Fruit fly (Drosophila melanogaster) Kc167 (cell line): Measurements from ENCODE around the gene CG43218.

ENCODE experiments used
- Myc ChIP-seq: fragments of >200 bp; optimal IDR thresholded peaks from 2 replicates; lab custom pipeline; 2017; ENCODE audit warnings: missing external identifiers
- Sin3A ChIP-seq: fragments of >200 bp; optimal IDR thresholded peaks from 2 replicates; lab custom pipeline; 2018; ENCODE audit warnings: missing external identifiers
- h ChIP-seq: fragments of >200 bp; optimal IDR thresholded peaks from 3 replicates; lab custom pipeline; 2018; ENCODE audit warnings: missing external identifiers
- insv ChIP-seq: fragments of >200 bp; optimal IDR thresholded peaks from 3 replicates; lab custom pipeline; 2018; ENCODE audit warnings: missing external identifiers
- psq ChIP-seq: fragments of >200 bp; optimal IDR thresholded peaks from 2 replicates; lab custom pipeline; 2017; ENCODE audit warnings: missing external identifiers
- ttk ChIP-seq: sonication (Bioruptor generic); optimal IDR thresholded peaks from 2 replicates; lab custom pipeline; 2017; ENCODE audit warnings: missing external identifiers

Gene CG43218

dm6 chr3L:21236959-21237551 is 20.8 kb upstream of the CG43218 start:
- TF ChIP-seq ttk (lab: Kevin White, UChicago) (no peak), h (no peak), Sin3A (lab: Kevin White, UChicago) (no peak), insv (no peak), Myc (lab: Kevin White, UChicago) (no peak), psq (lab: Kevin White, UChicago) (no peak)

- TF ChIP-seq ttk (lab: Kevin White, UChicago) (no peak), insv (no peak), Sin3A (lab: Kevin White, UChicago) (no peak), Myc (lab: Kevin White, UChicago) (no peak), psq (lab: Kevin White, UChicago) (no peak), h (no peak)
Measured at dm6 chr3L:21238377-21238776, 19.4 kb upstream of the CG43218 start.

DNA sequence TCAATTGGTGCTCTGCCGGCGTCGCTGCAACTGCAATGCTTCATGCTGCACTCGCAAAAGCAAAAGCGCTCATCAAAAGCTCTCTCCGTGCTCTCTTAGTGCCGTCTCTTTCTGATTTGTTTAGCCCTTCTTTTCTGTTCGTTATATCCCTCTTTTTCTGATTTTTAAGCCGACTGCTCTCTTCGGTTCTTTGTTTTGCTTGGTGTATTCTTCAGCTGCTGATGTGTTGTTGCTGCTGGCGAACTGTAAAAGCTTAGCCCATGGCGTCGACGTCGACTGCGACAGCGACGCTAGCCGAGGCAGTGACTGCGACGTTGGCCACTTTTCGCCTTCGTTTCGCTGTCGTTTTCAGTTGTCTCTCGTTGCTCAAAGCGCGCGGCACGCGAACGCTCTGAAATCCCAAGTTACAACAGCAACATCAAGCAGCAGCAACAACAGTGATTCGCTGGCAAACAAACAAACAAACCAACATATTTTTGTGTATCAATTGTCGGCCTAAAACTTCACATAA is 17.8 kb upstream of the CG43218 start:
- TF ChIP-seq Myc (lab: Kevin White, UChicago), result no peak
- no peak for TF ChIP-seq insv
- TF ChIP-seq Sin3A (lab: Kevin White, UChicago), result no peak
- TF ChIP-seq h, result no peak
- TF ChIP-seq psq (lab: Kevin White, UChicago), result no peak
- no peak for TF ChIP-seq ttk (lab: Kevin White, UChicago)

dm6 chr3L:21241447-21241983 is 16.3 kb upstream of the CG43218 start:
- TF ChIP-seq insv (no peak), Myc (lab: Kevin White, UChicago) (no peak), Sin3A (lab: Kevin White, UChicago) (no peak), h (no peak), ttk (lab: Kevin White, UChicago) (no peak), psq (lab: Kevin White, UChicago) (no peak)

DNA sequence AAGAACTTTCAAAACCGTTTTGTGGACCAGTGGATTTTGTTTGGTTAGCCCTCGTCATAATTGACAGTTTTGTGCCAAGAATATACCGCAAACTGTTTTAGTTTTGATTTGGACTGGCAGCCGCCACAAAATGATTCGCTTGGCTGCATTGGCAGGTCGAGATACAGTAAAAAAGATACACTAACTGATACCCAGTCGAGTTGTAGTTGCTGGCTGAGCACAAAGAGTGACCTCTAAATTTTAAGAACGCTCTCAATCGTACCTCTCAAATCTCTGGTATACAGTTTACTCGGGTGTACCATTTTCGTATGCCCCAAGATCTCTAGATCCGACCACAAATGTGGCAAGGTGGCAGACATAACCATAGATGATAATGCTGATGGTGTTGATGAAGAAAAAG is 14.9 kb upstream of the CG43218 start:
- no peak for TF ChIP-seq ttk (lab: Kevin White, UChicago)
- TF ChIP-seq Sin3A (lab: Kevin White, UChicago), result no peak
- no peak for TF ChIP-seq Myc (lab: Kevin White, UChicago)
- TF ChIP-seq h, result no peak
- no peak for TF ChIP-seq psq (lab: Kevin White, UChicago)

DNA sequence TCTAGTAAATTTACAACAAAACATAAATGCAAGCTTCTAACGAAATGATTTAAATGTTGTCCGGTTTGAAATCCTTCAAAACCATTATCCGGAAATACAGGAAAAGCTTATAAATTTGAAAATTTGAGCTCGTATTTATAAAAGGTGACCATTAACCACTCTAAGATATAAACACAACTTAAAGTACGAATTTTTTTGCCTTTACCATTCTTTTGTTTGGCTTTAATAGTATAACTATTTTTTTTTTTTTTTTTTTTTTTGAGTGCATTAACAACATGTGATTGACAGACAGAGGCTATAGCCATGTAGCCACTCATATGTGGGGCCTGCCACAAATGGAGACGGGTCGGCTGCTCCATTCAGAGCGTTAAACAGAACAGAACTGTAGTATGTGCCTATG is 14.4 kb upstream of the CG43218 start:
- TF ChIP-seq psq (lab: Kevin White, UChicago) (no peak), Myc (lab: Kevin White, UChicago) (no peak), insv (no peak), ttk (lab: Kevin White, UChicago) (no peak), Sin3A (lab: Kevin White, UChicago) (no peak), h (no peak)

- TF ChIP-seq insv, result no peak
- TF ChIP-seq h, result no peak
- TF ChIP-seq Sin3A (lab: Kevin White, UChicago), result no peak
- TF ChIP-seq Myc (lab: Kevin White, UChicago), result no peak
- TF ChIP-seq ttk (lab: Kevin White, UChicago), result no peak
- no peak for TF ChIP-seq psq (lab: Kevin White, UChicago)
Measured at dm6 chr3L:21251381-21251780, 6.4 kb upstream of the CG43218 start.

dm6 chr3L:21252525-21252924 is 5.3 kb upstream of the CG43218 start:
- TF ChIP-seq psq (lab: Kevin White, UChicago) (no peak), insv (no peak), Myc (lab: Kevin White, UChicago) (no peak), ttk (lab: Kevin White, UChicago) (no peak), h (no peak), Sin3A (lab: Kevin White, UChicago) (no peak)

- no peak for TF ChIP-seq h
- no peak for TF ChIP-seq insv
- TF ChIP-seq Sin3A (lab: Kevin White, UChicago), result no peak
- no peak for TF ChIP-seq Myc (lab: Kevin White, UChicago)
- no peak for TF ChIP-seq ttk (lab: Kevin White, UChicago)
- no peak for TF ChIP-seq psq (lab: Kevin White, UChicago)
Measured at dm6 chr3L:21252932-21253760, 4.7 kb upstream of the CG43218 start.

dm6 chr3L:21253761-21254523 is 3.9 kb upstream of the CG43218 start:
- no peak for TF ChIP-seq insv
- TF ChIP-seq h, result no peak
- no peak for TF ChIP-seq psq (lab: Kevin White, UChicago)

dm6 chr3L:21254524-21254972 is 3.3 kb upstream of the CG43218 start:
- no peak for TF ChIP-seq Myc (lab: Kevin White, UChicago)
- TF ChIP-seq ttk (lab: Kevin White, UChicago), result no peak
- no peak for TF ChIP-seq h
- TF ChIP-seq Sin3A (lab: Kevin White, UChicago), result no peak
- TF ChIP-seq psq (lab: Kevin White, UChicago), result no peak
